Fruit fly (Drosophila melanogaster): Measurements from ENCODE around the gene CG13895.

Gene CG13895

DNA sequence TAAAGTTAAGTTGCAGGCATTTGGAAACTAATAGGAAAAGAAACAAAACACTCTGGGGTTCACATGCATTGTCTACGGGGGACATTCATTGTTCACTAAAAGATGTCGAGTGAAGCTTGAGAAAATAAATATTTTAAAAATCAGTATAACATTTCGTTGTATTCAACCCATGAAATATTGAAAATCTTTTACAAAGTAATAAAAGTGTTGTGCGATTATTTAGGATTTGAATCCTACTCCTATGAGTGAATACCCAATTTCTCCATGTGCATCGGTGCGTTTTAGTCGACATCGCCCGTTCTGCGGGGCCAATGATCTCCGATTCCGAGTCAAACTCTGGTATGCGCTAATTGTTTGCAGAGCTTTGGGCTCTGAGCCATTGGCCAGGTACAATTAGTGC lies 46.6 kb upstream of the CG13895 start (continued):
- TF ChIP-seq Chrac-16 (GFP tag; optimal IDR thresholded peaks at IDR 0.05) (no peak), Bgb (GFP tag; IDR thresholded peaks at IDR 0.05; ENCODE audit: partially characterized antibody) (no peak), kni (GFP tag; optimal IDR thresholded peaks at IDR 0.05) (no peak), shn (GFP tag; optimal IDR thresholded peaks at IDR 0.05) (no peak), pita (GFP tag; optimal IDR thresholded peaks at IDR 0.05) (no peak), kay (GFP tag; optimal IDR thresholded peaks at IDR 0.05) (no peak), CG11560 (tag; IDR thresholded peaks at IDR 0.05) (no peak), tll (GFP tag; optimal IDR thresholded peaks at IDR 0.05) (no peak), CG14860 (GFP tag; IDR thresholded peaks at IDR 0.05; ENCODE audit: partially characterized antibody) (no peak), CG8478 (optimal IDR thresholded peaks at IDR 0.05) (no peak), Aef1 (GFP tag; IDR thresholded peaks at IDR 0.05) (no peak), repo (GFP tag; optimal IDR thresholded peaks at IDR 0.05) (no peak), vnd (GFP tag; IDR thresholded peaks at IDR 0.05; ENCODE audit: partially characterized antibody) (no peak), D19B (GFP tag; optimal IDR thresholded peaks at IDR 0.05) (no peak), Awh (GFP tag; IDR thresholded peaks at IDR 0.05) (no peak), ash1 (GFP tag; optimal IDR thresholded peaks at IDR 0.05) (no peak), lola (GFP tag; optimal IDR thresholded peaks at IDR 0.05) (peak in 1 of 3 experiments; percentile 15), Sox102F (GFP tag; optimal IDR thresholded peaks at IDR 0.05) (peak; percentile 64), cg (GFP tag; optimal IDR thresholded peaks at IDR 0.05) (no peak), CG10462 (GFP tag; optimal IDR thresholded peaks at IDR 0.05) (peak; percentile 36), Ada2b (GFP tag; IDR thresholded peaks at IDR 0.05) (peak; percentile 33; the same call in 1 of the 2 replicates), CG18619 (GFP tag; optimal IDR thresholded peaks at IDR 0.05) (no peak), CG7928 (GFP tag; optimal IDR thresholded peaks at IDR 0.05) (no peak), ewg (GFP tag; optimal IDR thresholded peaks at IDR 0.05) (peak; percentile 35), CG14710 (tag; optimal IDR thresholded peaks at IDR 0.05) (no peak), CG2129 (GFP tag; IDR thresholded peaks at IDR 0.05; ENCODE audit: partially characterized antibody) (no peak), knrl (GFP tag; IDR thresholded peaks at IDR 0.05; ENCODE audit: partially characterized antibody) (no peak), tio (GFP tag; optimal IDR thresholded peaks at IDR 0.05) (no peak), CG9609 (GFP tag; optimal IDR thresholded peaks at IDR 0.05) (no peak), dmrt11E (tag; optimal IDR thresholded peaks at IDR 0.05) (peak; percentile 34), Bdp1 (GFP tag; optimal IDR thresholded peaks at IDR 0.05) (no peak), CG33213 (GFP tag; optimal IDR thresholded peaks at IDR 0.05) (no peak), Hey (tag; optimal IDR thresholded peaks at IDR 0.05) (no peak), TFAM (GFP tag; optimal IDR thresholded peaks at IDR 0.05) (no peak), ato (GFP tag; IDR thresholded peaks at IDR 0.05; ENCODE audit: partially characterized antibody) (no peak), hth (optimal IDR thresholded peaks at IDR 0.05) (no peak), Hr39 (optimal IDR thresholded peaks at IDR 0.05) (no peak), CG4282 (GFP tag; optimal IDR thresholded peaks at IDR 0.05) (no peak), BEAF-32 (GFP tag; optimal IDR thresholded peaks at IDR 0.05) (no peak), oc (tag; optimal IDR thresholded peaks at IDR 0.05) (no peak), Neu2 (GFP tag; optimal IDR thresholded peaks at IDR 0.05; ENCODE audit: borderline replicate concordance) (no peak), CG43689 (GFP tag; IDR thresholded peaks at IDR 0.05) (no peak), CG2202 (tag; optimal IDR thresholded peaks at IDR 0.05) (no peak), onecut (GFP tag; IDR thresholded peaks at IDR 0.05) (no peak), CG6813 (GFP tag; optimal IDR thresholded peaks at IDR 0.05) (peak; percentile 8), unpg (GFP tag; optimal IDR thresholded peaks at IDR 0.05) (peak; percentile 56), CG6791 (GFP tag; IDR thresholded peaks at IDR 0.05; ENCODE audit: partially characterized antibody) (no peak), gce (GFP tag; IDR thresholded peaks at IDR 0.05) (0 out of 3 replicates have a peak, but pooled peaks have one; percentile 34), Elba2 (GFP tag; optimal IDR thresholded peaks at IDR 0.05) (no peak), ab (GFP tag; optimal IDR thresholded peaks at IDR 0.05) (no peak), fu2 (GFP tag; optimal IDR thresholded peaks at IDR 0.05) (no peak)

Measured in whole organism, embryonic.